Worm (Caenorhabditis elegans) whole organism, L2 larva: ENCODE results near the gene wrt-10.

Experiments
- F13H6.1 ChIP-seq: sonication (generic microtip); optimal IDR thresholded peaks from 2 replicates; lab custom pipeline; 2016; ENCODE audit warnings: missing genetic modification characterization, missing compliant biosample characterization
- R02D3.7 ChIP-seq: fragments of 150-350 bp; optimal IDR thresholded peaks from 2 replicates; lab custom pipeline; 2014; ENCODE audit warnings: missing biosample characterization, missing genetic modification characterization
- Y55F3AM.14 ChIP-seq: fragments of 200-800 bp; sonication (Bioruptor generic); optimal IDR thresholded peaks from 2 replicates; lab custom pipeline; 2018; ENCODE audit warnings: mild to moderate bottlenecking, missing genetic modification characterization, missing compliant biosample characterization
- ZK546.5 ChIP-seq: sonication (generic microtip); optimal IDR thresholded peaks from 2 replicates; lab custom pipeline; 2017; ENCODE audit warnings: missing biosample characterization, missing genetic modification characterization
- alr-1 ChIP-seq: fragments of 150-350 bp; optimal IDR thresholded peaks from 2 replicates; lab custom pipeline; 2014; ENCODE audit warnings: missing biosample characterization, missing genetic modification characterization
- aly-2 ChIP-seq: fragments of 150-350 bp; optimal IDR thresholded peaks from 2 replicates; lab custom pipeline; 2014; ENCODE audit warnings: missing biosample characterization, missing genetic modification characterization
- ama-1 ChIP-seq: fragments of 150-350 bp; optimal IDR thresholded peaks from 2 replicates; lab custom pipeline; 2018; ENCODE audit warnings: inconsistent platforms
- blmp-1 ChIP-seq: sonication (generic microtip); optimal IDR thresholded peaks from 2 replicates; lab custom pipeline; 2017; ENCODE audit warnings: missing genetic modification characterization, mild to moderate bottlenecking, missing compliant biosample characterization, antibody characterized with exemption, moderate library complexity; ENCODE audit not compliant: insufficient read depth
- ceh-16 ChIP-seq: fragments of 150-350 bp; optimal IDR thresholded peaks from 2 replicates; lab custom pipeline; 2014; ENCODE audit warnings: missing biosample characterization, missing genetic modification characterization
- ceh-82 ChIP-seq: fragments of 150-350 bp; optimal IDR thresholded peaks from 2 replicates; lab custom pipeline; 2014; ENCODE audit warnings: missing biosample characterization, missing genetic modification characterization
- crh-2 ChIP-seq: sonication (generic microtip); optimal IDR thresholded peaks from 2 replicates; lab custom pipeline; 2017; ENCODE audit warnings: missing biosample characterization, missing genetic modification characterization
- dmd-4 ChIP-seq: sonication (generic microtip); optimal IDR thresholded peaks from 2 replicates; lab custom pipeline; 2017; ENCODE audit warnings: missing biosample characterization, missing genetic modification characterization
- egl-27 ChIP-seq: sonication (generic microtip); optimal IDR thresholded peaks from 3 replicates; lab custom pipeline; 2017; ENCODE audit warnings: missing biosample characterization, missing genetic modification reagents, missing genetic modification characterization
- elt-3 ChIP-seq: sonication (generic microtip); optimal IDR thresholded peaks from 2 replicates; lab custom pipeline; 2017; ENCODE audit warnings: missing biosample characterization, missing genetic modification characterization
- fos-1 ChIP-seq: fragments of 150-350 bp; optimal IDR thresholded peaks from 2 replicates; lab custom pipeline; 2014; ENCODE audit warnings: missing biosample characterization, missing genetic modification characterization
- lin-11 ChIP-seq: fragments of 150-350 bp; sonication (generic microtip); optimal IDR thresholded peaks from 2 replicates; lab custom pipeline; 2014; ENCODE audit warnings: missing biosample characterization, missing genetic modification characterization, inconsistent platforms, mixed read lengths
- lin-13 ChIP-seq: fragments of 150-350 bp; optimal IDR thresholded peaks from 2 replicates; lab custom pipeline; 2014; ENCODE audit warnings: missing biosample characterization, missing genetic modification reagents, missing genetic modification characterization
- lin-39 ChIP-seq: fragments of 150-350 bp; optimal IDR thresholded peaks from 2 replicates; lab custom pipeline; 2014; ENCODE audit warnings: missing biosample characterization, missing genetic modification reagents, missing genetic modification characterization
- lsy-2 ChIP-seq, 2 experiments: fragments of 150-350 bp in 1 of 2; sonication (generic microtip) in 1 of 2; optimal IDR thresholded peaks; 2 replicates each; lab custom pipeline; 2014 to 2017; ENCODE audit warnings: missing biosample characterization in 2 of 2, missing genetic modification characterization in 2 of 2
- mab-5 ChIP-seq: fragments of 150-350 bp; optimal IDR thresholded peaks from 2 replicates; lab custom pipeline; 2014; ENCODE audit warnings: missing biosample characterization, missing genetic modification characterization
- mdl-1 ChIP-seq, 2 experiments: fragments of 150-350 bp in 1 of 2; sonication (generic microtip) in 1 of 2; optimal IDR thresholded peaks; 2 replicates each; lab custom pipeline; 2017; ENCODE audit warnings: missing biosample characterization in 2 of 2, missing genetic modification characterization in 2 of 2
- nhr-10 ChIP-seq: sonication (generic microtip); optimal IDR thresholded peaks from 2 replicates; lab custom pipeline; 2017; ENCODE audit warnings: missing biosample characterization, missing genetic modification characterization
- nhr-11 ChIP-seq: fragments of 150-350 bp; optimal IDR thresholded peaks from 2 replicates; lab custom pipeline; 2014; ENCODE audit warnings: missing biosample characterization, missing genetic modification characterization
- nhr-12 ChIP-seq: fragments of 150-350 bp; optimal IDR thresholded peaks from 2 replicates; lab custom pipeline; 2014; ENCODE audit warnings: missing biosample characterization, missing genetic modification characterization
- nhr-129 ChIP-seq: fragments of 150-350 bp; optimal IDR thresholded peaks from 2 replicates; lab custom pipeline; 2014; ENCODE audit warnings: missing biosample characterization, missing genetic modification characterization
- nhr-25 ChIP-seq: fragments of 150-350 bp; sonication (generic microtip); optimal IDR thresholded peaks from 3 replicates; lab custom pipeline; 2014; ENCODE audit warnings: missing biosample characterization, missing genetic modification characterization
- peb-1 ChIP-seq: fragments of 150-350 bp; optimal IDR thresholded peaks from 2 replicates; lab custom pipeline; 2014; ENCODE audit warnings: missing biosample characterization, missing genetic modification characterization
- skn-1 ChIP-seq: sonication (generic microtip); optimal IDR thresholded peaks from 2 replicates; lab custom pipeline; 2017; ENCODE audit warnings: missing biosample characterization, missing genetic modification characterization
- sma-3 ChIP-seq: sonication (generic microtip); optimal IDR thresholded peaks from 2 replicates; lab custom pipeline; 2016; ENCODE audit warnings: missing genetic modification reagents, missing genetic modification characterization, missing compliant biosample characterization
- sma-9 ChIP-seq, 2 experiments: fragments of 150-350 bp in 1 of 2; sonication (generic microtip) in 1 of 2; optimal IDR thresholded peaks; 2 replicates each; lab custom pipeline; 2014 to 2016; ENCODE audit warnings: missing genetic modification characterization in 2 of 2, mild to moderate bottlenecking in 1 of 2, missing biosample characterization in 1 of 2, missing compliant biosample characterization in 1 of 2, missing genetic modification reagents in 1 of 2, moderate library complexity in 1 of 2
- snpc-4 ChIP-seq: fragments of 150-350 bp; optimal IDR thresholded peaks from 2 replicates; lab custom pipeline; 2014; ENCODE audit warnings: missing biosample characterization, missing genetic modification characterization
- unc-39 ChIP-seq: fragments of 150-350 bp; optimal IDR thresholded peaks from 2 replicates; lab custom pipeline; 2014; ENCODE audit warnings: missing biosample characterization, missing genetic modification characterization
- unc-62 ChIP-seq: fragments of 150-350 bp; optimal IDR thresholded peaks from 2 replicates; lab custom pipeline; 2014; ENCODE audit warnings: missing biosample characterization, missing genetic modification reagents, missing genetic modification characterization
- zag-1 ChIP-seq: fragments of 150-350 bp; optimal IDR thresholded peaks from 2 replicates; lab custom pipeline; 2014; ENCODE audit warnings: missing biosample characterization, missing genetic modification characterization
- ztf-1 ChIP-seq: fragments of 200-800 bp; sonication (Bioruptor generic); conservative IDR thresholded peaks from 2 replicates; pipeline ENCODE4 v1.3.6; 2022; ENCODE audit warnings: missing genetic modification characterization, missing compliant biosample characterization
- ztf-4 ChIP-seq: fragments of 150-350 bp; optimal IDR thresholded peaks from 2 replicates; lab custom pipeline; 2014; ENCODE audit warnings: missing biosample characterization, missing genetic modification characterization

Gene wrt-10

ce11 chrII:7523281-7523680 lies 11.1 kb downstream of the wrt-10 start, which contains the start of gene ZK1290.15:
Gene ZK1290.15 (plus strand): TSS chrII:7523581.
- TF ChIP-seq snpc-4 (tag; lab: Kevin White, UChicago), result no peak
- TF ChIP-seq lin-13, result no peak
- no peak for TF ChIP-seq sma-9 (GFP tag; optimal IDR thresholded peaks at IDR 0.05; lab: Kevin White, UChicago)
- no peak for TF ChIP-seq sma-9 (tag; optimal IDR thresholded peaks at IDR 0.05; lab: Kevin White, UChicago)
- TF ChIP-seq ztf-1, result no peak
- no peak for TF ChIP-seq ZK546.5 (tag; lab: Kevin White, UChicago)
- TF ChIP-seq sma-3, result no peak
- TF ChIP-seq dmd-4 (tag; lab: Kevin White, UChicago), result no peak
- no peak for TF ChIP-seq unc-39 (tag; lab: Kevin White, UChicago)
- no peak for TF ChIP-seq crh-2 (tag; lab: Kevin White, UChicago)
- no peak for TF ChIP-seq peb-1 (tag; lab: Kevin White, UChicago)
- no peak for TF ChIP-seq lsy-2 (tag; optimal IDR thresholded peaks at IDR 0.05; lab: Kevin White, UChicago)
- TF ChIP-seq zag-1, result no peak
- TF ChIP-seq lin-11 (tag; lab: Kevin White, UChicago), result no peak

- TF ChIP-seq crh-2 (tag; lab: Kevin White, UChicago), result no peak
- TF ChIP-seq aly-2 (tag; lab: Kevin White, UChicago), result no peak
- no peak for TF ChIP-seq F13H6.1 (tag; lab: Kevin White, UChicago)
- no peak for TF ChIP-seq nhr-129 (tag; lab: Kevin White, UChicago)
- no peak for TF ChIP-seq lin-39
Observed at ce11 chrII:7521420-7521819, 12.9 kb downstream of the wrt-10 start.

ce11 chrII:7519221-7519620 lies 15.1 kb downstream of the wrt-10 start, which contains the start of gene glb-9:
Gene glb-9 (minus strand): TSS chrII:7519321.
- TF ChIP-seq ZK546.5 (tag; lab: Kevin White, UChicago), result no peak
- no peak for TF ChIP-seq fos-1 (tag; lab: Kevin White, UChicago)
- TF ChIP-seq ceh-16, result no peak
- no peak for TF ChIP-seq F13H6.1 (tag; lab: Kevin White, UChicago)
- TF ChIP-seq R02D3.7 (tag; lab: Kevin White, UChicago), result no peak

ce11 chrII:7505005-7505404 lies 29.4 kb downstream of the wrt-10 start, which contains the start of gene C28F5.1:
Gene C28F5.1 (plus strand): TSS chrII:7505305.
- no peak for TF ChIP-seq nhr-129 (tag; lab: Kevin White, UChicago)
- TF ChIP-seq zag-1, result no peak
- TF ChIP-seq F13H6.1 (tag; lab: Kevin White, UChicago), result no peak
- TF ChIP-seq ZK546.5 (tag; lab: Kevin White, UChicago), result no peak
- TF ChIP-seq ztf-1, result no peak
- no peak for TF ChIP-seq egl-27 (tag; lab: Kevin White, UChicago)
- no peak for TF ChIP-seq ama-1 (lab: Kevin White, UChicago)
- TF ChIP-seq nhr-12 (tag; lab: Kevin White, UChicago), result no peak
- no peak for TF ChIP-seq nhr-25
- no peak for TF ChIP-seq crh-2 (tag; lab: Kevin White, UChicago)
- TF ChIP-seq alr-1 (tag; lab: Kevin White, UChicago), result no peak
- no peak for TF ChIP-seq ztf-4 (tag; lab: Kevin White, UChicago)

- TF ChIP-seq skn-1 (tag; lab: Kevin White, UChicago), result no peak
- no peak for TF ChIP-seq nhr-11 (tag; lab: Kevin White, UChicago)
- TF ChIP-seq elt-3 (tag; lab: Kevin White, UChicago), result no peak
- TF ChIP-seq egl-27 (tag; lab: Kevin White, UChicago), result no peak
Observed at ce11 chrII:7499390-7499789, 35.0 kb downstream of the wrt-10 start, which contains the start of gene srab-14. Gene srab-14 (minus strand): TSS chrII:7499490.

- no peak for TF ChIP-seq alr-1 (tag; lab: Kevin White, UChicago)
- TF ChIP-seq blmp-1 (tag; lab: Kevin White, UChicago), result peak; percentile 67
Observed at ce11 chrII:7496070-7496469, 38.3 kb downstream of the wrt-10 start, which contains the start of gene spi-1. Gene spi-1 (plus strand): TSS chrII:7496247.

ce11 chrII:7494155-7494554 lies 40.2 kb downstream of the wrt-10 start, which contains the start of gene R10H1.1:
Gene R10H1.1 (plus strand): TSS chrII:7494455.
- TF ChIP-seq zag-1 (no peak), elt-3 (tag; lab: Kevin White, UChicago) (no peak), Y55F3AM.14 (GFP tag; lab: Kevin White, UChicago) (no peak), skn-1 (tag; lab: Kevin White, UChicago) (no peak), nhr-10 (no peak), nhr-11 (tag; lab: Kevin White, UChicago) (no peak), mdl-1 (tag; optimal IDR thresholded peaks at IDR 0.05; lab: Kevin White, UChicago) (no peak), dmd-4 (tag; lab: Kevin White, UChicago) (no peak), ceh-16 (no peak), ceh-82 (tag; lab: Kevin White, UChicago) (no peak), unc-62 (GFP tag; lab: Kevin White, UChicago) (no peak), mab-5 (tag; lab: Kevin White, UChicago) (no peak)
